Fruit fly (Drosophila melanogaster) whole organism, wandering third instar larva: ENCODE results near the gene CG12084.

ENCODE experiments used
- CG32264 ChIP-seq: fragments of 200-800 bp; sonication (Bioruptor generic); optimal IDR thresholded peaks from 2 replicates; lab custom pipeline; 2016; ENCODE audit warnings: missing biosample characterization, missing genetic modification characterization
- CG9705 ChIP-seq: fragments of 200-800 bp; sonication (Bioruptor generic); optimal IDR thresholded peaks from 2 replicates; lab custom pipeline; 2018; ENCODE audit warnings: missing biosample characterization, mild to moderate bottlenecking, missing genetic modification characterization
- CrebA ChIP-seq: fragments of 200-800 bp; sonication (Bioruptor generic); optimal IDR thresholded peaks from 2 replicates; lab custom pipeline; 2016; ENCODE audit warnings: missing biosample characterization, mild to moderate bottlenecking, missing genetic modification characterization, borderline replicate concordance
- Dfd ChIP-seq: fragments of >200 bp; optimal IDR thresholded peaks from 2 replicates; lab custom pipeline; 2017; ENCODE audit warnings: missing biosample characterization, missing genetic modification characterization
- Dif ChIP-seq: fragments of 200-275, 200-300 bp; sonication (Bioruptor generic); optimal IDR thresholded peaks from 2 replicates; lab custom pipeline; 2018; ENCODE audit warnings: missing biosample characterization, missing genetic modification characterization; ENCODE audit not compliant: partially characterized antibody
- GATAd ChIP-seq: sonication (Bioruptor generic); optimal IDR thresholded peaks from 2 replicates; lab custom pipeline; 2016; ENCODE audit warnings: missing biosample characterization, missing genetic modification characterization
- HLH106 ChIP-seq: fragments of 200-800 bp; optimal IDR thresholded peaks from 3 replicates; lab custom pipeline; 2019; ENCODE audit warnings: missing biosample characterization, mild to moderate bottlenecking, missing genetic modification characterization, moderate library complexity
- Hnf4 ChIP-seq: fragments of 200-800 bp; sonication (Bioruptor generic); optimal IDR thresholded peaks from 2 replicates; lab custom pipeline; 2016; ENCODE audit warnings: missing biosample characterization, mild to moderate bottlenecking, missing genetic modification characterization
- Hr78 ChIP-seq: fragments of >200 bp; optimal IDR thresholded peaks from 2 replicates; lab custom pipeline; 2017; ENCODE audit warnings: missing biosample characterization, missing genetic modification characterization
- Hr83 ChIP-seq: fragments of 200-300 bp; sonication (Bioruptor generic); optimal IDR thresholded peaks from 2 replicates; lab custom pipeline; 2016; ENCODE audit warnings: missing biosample characterization, mild to moderate bottlenecking, missing genetic modification characterization, moderate library complexity; ENCODE audit not compliant: poor library complexity, severe bottlenecking
- Jra ChIP-seq: sonication (Bioruptor generic); optimal IDR thresholded peaks from 2 replicates; lab custom pipeline; 2016; ENCODE audit warnings: missing biosample characterization, missing genetic modification characterization
- Mio ChIP-seq: sonication (Bioruptor generic); optimal IDR thresholded peaks from 2 replicates; lab custom pipeline; 2016; ENCODE audit warnings: missing biosample characterization, missing genetic modification characterization
- Myc ChIP-seq: fragments of >200 bp; optimal IDR thresholded peaks from 2 replicates; lab custom pipeline; 2017
- N ChIP-seq: fragments of >200 bp; optimal IDR thresholded peaks from 2 replicates; lab custom pipeline; 2018; ENCODE audit warnings: missing biosample characterization, missing external identifiers, missing genetic modification characterization
- OdsH ChIP-seq: fragments of 200-800 bp; sonication (Bioruptor generic); optimal IDR thresholded peaks from 2 replicates; lab custom pipeline; 2016; ENCODE audit warnings: missing biosample characterization, mild to moderate bottlenecking, missing genetic modification characterization
- Rel ChIP-seq, 2 experiments: fragments of 200-800 bp; sonication (Bioruptor generic) in 1 of 2; optimal IDR thresholded peaks; 2 replicates in 1 of 2; 3 replicates in 1 of 2; lab custom pipeline; 2016 to 2019; ENCODE audit warnings: mild to moderate bottlenecking in 2 of 2, missing biosample characterization in 2 of 2, missing genetic modification characterization in 2 of 2, moderate library complexity in 1 of 2
- Sp1 ChIP-seq: fragments of 200-800 bp; sonication (Bioruptor generic); optimal IDR thresholded peaks from 3 replicates; lab custom pipeline; 2019; ENCODE audit warnings: missing biosample characterization, mild to moderate bottlenecking, missing genetic modification characterization, moderate library complexity
- Vsx2 ChIP-seq: fragments of 200-300, 225-300 bp; sonication (Bioruptor generic); optimal IDR thresholded peaks from 2 replicates; lab custom pipeline; 2018; ENCODE audit warnings: missing biosample characterization, missing genetic modification characterization; ENCODE audit not compliant: partially characterized antibody
- br ChIP-seq: fragments of 200-800 bp; sonication (Bioruptor generic); optimal IDR thresholded peaks from 2 replicates; lab custom pipeline; 2016; ENCODE audit warnings: missing biosample characterization, missing genetic modification characterization
- dl ChIP-seq, 2 experiments: fragments of 175-275, 200-275 bp in 1 of 2; fragments of 200-275 bp in 1 of 2; sonication (Bioruptor generic); optimal IDR thresholded peaks; lab custom pipeline; 2018; ENCODE audit warnings: mild to moderate bottlenecking in 2 of 2, missing biosample characterization in 2 of 2, missing genetic modification characterization in 2 of 2, moderate library complexity in 2 of 2; ENCODE audit not compliant: partially characterized antibody in 2 of 2, insufficient read depth in 1 of 2
- dmrt93B ChIP-seq: fragments of 200-800 bp; sonication (Bioruptor generic); optimal IDR thresholded peaks from 2 replicates; lab custom pipeline; 2018; ENCODE audit warnings: missing biosample characterization, mild to moderate bottlenecking, missing genetic modification characterization
- ey ChIP-seq: fragments of 200-800 bp; sonication (Bioruptor generic); optimal IDR thresholded peaks from 2 replicates; lab custom pipeline; 2016; ENCODE audit warnings: missing biosample characterization, missing genetic modification characterization
- foxo ChIP-seq, 2 experiments: fragments of 200-800 bp; sonication (Bioruptor generic); optimal IDR thresholded peaks; 2 replicates in 1 of 2; 3 replicates in 1 of 2; lab custom pipeline; 2016 to 2017; ENCODE audit warnings: missing biosample characterization in 2 of 2, missing genetic modification characterization in 2 of 2
- fru ChIP-seq: fragments of 200-800 bp; sonication (Bioruptor generic); optimal IDR thresholded peaks from 3 replicates; lab custom pipeline; 2016; ENCODE audit warnings: missing biosample characterization, mild to moderate bottlenecking, missing genetic modification characterization
- h ChIP-seq: fragments of 200-800 bp; sonication (Bioruptor generic); optimal IDR thresholded peaks from 3 replicates; lab custom pipeline; 2016; ENCODE audit warnings: missing biosample characterization, mild to moderate bottlenecking, missing genetic modification characterization
- jim ChIP-seq: fragments of 175-275, 200-325 bp; sonication (Bioruptor generic); optimal IDR thresholded peaks from 2 replicates; lab custom pipeline; 2016; ENCODE audit warnings: missing biosample characterization, mild to moderate bottlenecking, missing genetic modification characterization
- lola ChIP-seq: fragments of >200 bp; optimal IDR thresholded peaks from 2 replicates; lab custom pipeline; 2017; ENCODE audit warnings: missing biosample characterization, missing genetic modification characterization
- pan ChIP-seq: fragments of >200 bp; optimal IDR thresholded peaks from 2 replicates; lab custom pipeline; 2017
- psq ChIP-seq: fragments of 200-800 bp; sonication (Bioruptor generic); optimal IDR thresholded peaks from 3 replicates; lab custom pipeline; 2017; ENCODE audit warnings: missing biosample characterization, mild to moderate bottlenecking, missing genetic modification characterization, moderate library complexity
- rgr ChIP-seq: fragments of 200-800 bp; sonication (Bioruptor generic); optimal IDR thresholded peaks from 3 replicates; lab custom pipeline; 2016; ENCODE audit warnings: missing biosample characterization, mild to moderate bottlenecking, missing genetic modification characterization
- sage ChIP-seq: fragments of 200-800 bp; sonication (Bioruptor generic); optimal IDR thresholded peaks from 2 replicates; lab custom pipeline; 2016; ENCODE audit warnings: missing biosample characterization, mild to moderate bottlenecking, missing genetic modification characterization
- sv ChIP-seq: fragments of 200-800 bp; sonication (Bioruptor generic); optimal IDR thresholded peaks from 3 replicates; lab custom pipeline; 2016; ENCODE audit warnings: missing biosample characterization, missing genetic modification characterization
- tai ChIP-seq: sonication (Bioruptor generic); optimal IDR thresholded peaks from 2 replicates; lab custom pipeline; 2016; ENCODE audit warnings: missing biosample characterization, missing genetic modification characterization
- usp ChIP-seq: fragments of >200 bp; optimal IDR thresholded peaks from 2 replicates; lab custom pipeline; 2017; ENCODE audit warnings: missing biosample characterization, missing genetic modification characterization
- woc ChIP-seq: sonication (Bioruptor generic); optimal IDR thresholded peaks from 2 replicates; lab custom pipeline; 2016; ENCODE audit warnings: missing biosample characterization, mild to moderate bottlenecking, missing genetic modification characterization

Gene CG12084

DNA sequence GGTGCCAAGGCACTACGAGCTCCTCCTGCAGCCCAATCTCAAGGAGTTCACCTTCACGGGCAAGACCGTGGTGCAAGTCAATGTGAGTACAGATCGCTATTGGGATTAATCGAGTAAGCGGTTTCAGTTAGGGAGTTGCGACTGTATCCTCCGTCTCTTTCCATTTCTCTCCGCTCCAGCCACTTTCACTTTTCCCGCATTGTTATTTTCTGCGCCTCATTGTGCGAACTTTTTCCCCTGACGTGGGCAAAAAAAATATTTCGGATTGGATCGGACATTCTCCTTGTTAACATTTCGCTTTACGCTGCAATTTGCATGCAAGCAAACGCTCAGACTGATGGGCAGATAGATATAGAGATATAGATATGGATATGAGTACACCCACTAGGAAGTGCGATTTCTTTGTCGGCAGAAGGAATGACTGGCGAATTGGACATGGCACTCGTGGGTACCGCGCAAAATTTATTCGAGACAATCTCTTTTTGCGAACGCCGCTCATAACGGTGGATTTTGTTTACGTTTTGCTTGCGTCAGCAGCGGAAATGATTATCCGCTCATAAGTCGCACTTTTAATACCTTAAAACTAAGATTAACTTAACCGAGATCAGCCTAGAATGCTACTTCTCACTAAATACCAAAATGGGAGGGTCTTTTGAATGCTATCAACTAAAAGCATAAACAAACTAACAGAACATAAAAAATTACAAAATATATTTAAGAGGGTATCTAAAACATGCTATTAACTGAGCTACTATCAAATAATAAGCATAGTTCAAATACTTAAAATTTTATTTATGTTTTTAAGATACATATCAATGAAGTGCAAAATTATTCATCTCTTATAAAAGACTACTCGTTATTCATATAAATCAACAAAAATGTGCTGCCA lies 22.5 kb upstream of the CG12084 start:
- TF ChIP-seq Sp1 (GFP tag; lab: Kevin White, UChicago), result no peak
- TF ChIP-seq h (GFP tag; lab: Kevin White, UChicago), result peak; percentile 27

DNA sequence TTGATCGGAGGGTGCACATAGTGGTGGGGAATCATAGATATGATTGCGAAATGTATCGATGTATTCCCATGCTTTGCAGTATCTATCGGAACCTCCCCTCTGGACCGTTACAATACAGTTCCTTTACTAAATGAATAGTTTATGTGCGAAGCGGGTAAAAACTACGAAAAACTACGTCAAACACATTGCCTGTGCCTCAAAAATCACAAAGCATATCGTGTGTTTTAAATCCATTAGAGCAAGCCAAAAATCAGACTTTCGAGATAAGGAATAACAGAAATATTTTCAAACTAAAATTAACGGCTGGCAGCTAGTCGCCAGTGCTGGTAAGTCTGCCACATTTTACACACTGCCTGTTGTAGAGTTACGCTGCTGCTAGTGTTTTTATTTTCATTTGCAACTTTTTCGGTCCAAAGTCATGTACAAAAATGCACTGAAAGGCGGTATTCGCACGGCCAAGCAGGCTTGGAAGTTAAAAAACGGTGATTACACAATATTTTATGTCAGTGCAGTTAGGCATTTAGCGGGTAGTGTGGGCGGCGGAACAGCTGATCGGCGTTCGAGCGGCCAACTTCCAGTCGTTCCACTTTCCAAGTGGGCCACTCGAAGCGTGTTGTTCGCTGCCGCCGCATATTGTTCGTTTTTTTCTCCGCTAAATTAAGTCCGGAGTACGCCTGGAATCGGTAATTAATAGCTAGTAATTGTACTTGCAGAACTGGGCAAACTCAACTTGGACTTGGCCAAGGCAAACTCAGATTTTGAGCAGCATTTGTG lies 21.0 kb upstream of the CG12084 start:
- TF ChIP-seq Mio (GFP tag; lab: Kevin White, UChicago) (peak; percentile 40), Myc (peak; percentile 21), Hnf4 (GFP tag; lab: Kevin White, UChicago) (no peak), jim (GFP tag; lab: Kevin White, UChicago) (no peak), Vsx2 (GFP tag; lab: Kevin White, UChicago) (no peak), tai (GFP tag; lab: Kevin White, UChicago) (no peak), Jra (GFP tag; lab: Kevin White, UChicago) (peak; percentile 81), rgr (GFP tag; lab: Kevin White, UChicago) (peak; percentile 87), OdsH (GFP tag; lab: Kevin White, UChicago) (peak; percentile 81), psq (peak; percentile 62), Dif (GFP tag; lab: Kevin White, UChicago) (peak; percentile 12), dmrt93B (GFP tag; lab: Kevin White, UChicago) (peak; percentile 30), GATAd (GFP tag; lab: Kevin White, UChicago) (peak; percentile 51), ey (GFP tag; lab: Kevin White, UChicago) (peak; percentile 76), pan (lab: Kevin White, UChicago) (no peak), CrebA (no peak), br (GFP tag; lab: Kevin White, UChicago) (peak; percentile 80), Hr78 (GFP tag; lab: Kevin White, UChicago) (no peak), h (GFP tag; lab: Kevin White, UChicago) (peak; percentile 81), sage (GFP tag; lab: Kevin White, UChicago) (no peak), woc (GFP tag; lab: Kevin White, UChicago) (peak; percentile 45), dl (GFP tag; optimal IDR thresholded peaks at IDR 0.05; lab: Kevin White, UChicago; ENCODE audit: insufficient read depth in 1 of 2, partially characterized antibody in 2 of 2) (no peak), Hr83 (GFP tag; lab: Kevin White, UChicago) (peak; percentile 71), lola (no peak), Sp1 (GFP tag; lab: Kevin White, UChicago) (peak; percentile 48), CG9705 (GFP tag; lab: Kevin White, UChicago) (peak; percentile 4), foxo (GFP tag; optimal IDR thresholded peaks at IDR 0.05; lab: Kevin White, UChicago) (peak in 1 of 2 experiments; percentile 83), usp (GFP tag; lab: Kevin White, UChicago) (no peak), Rel (GFP tag; optimal IDR thresholded peaks at IDR 0.05; lab: Kevin White, UChicago) (no peak), Rel (tag; optimal IDR thresholded peaks at IDR 0.05; lab: Kevin White, UChicago) (peak; percentile 9), CG32264 (GFP tag; lab: Kevin White, UChicago) (peak; percentile 44), fru (GFP tag; lab: Kevin White, UChicago) (peak; percentile 76), HLH106 (peak; percentile 36), sv (GFP tag; lab: Kevin White, UChicago) (peak; percentile 73), N (GFP tag; lab: Kevin White, UChicago) (no peak), Dfd (GFP tag; lab: Kevin White, UChicago) (no peak)
